Worm (Caenorhabditis elegans) whole organism, young adult: ENCODE measurements around the gene C04G6.4.

Experiments
- ceh-100 ChIP-seq: fragments of 200-800 bp; sonication (Bioruptor generic); IDR thresholded peaks from 2 replicates; pipeline ENCODE4 v1.3.6; 2022; ENCODE audit warnings: missing genetic modification reagents, missing genetic modification characterization, missing compliant biosample characterization
- chd-7 ChIP-seq: sonication (generic microtip); optimal IDR thresholded peaks from 2 replicates; lab custom pipeline; 2016; ENCODE audit warnings: mild to moderate bottlenecking, missing genetic modification characterization, moderate library complexity, missing compliant biosample characterization
- egrh-3 ChIP-seq: fragments of 200-800 bp; sonication (Bioruptor generic); IDR thresholded peaks from 2 replicates; pipeline ENCODE4 v1.3.6; 2022; ENCODE audit warnings: missing genetic modification reagents, missing genetic modification characterization, missing compliant biosample characterization
- lir-1 ChIP-seq: fragments of 200-800 bp; sonication (Bioruptor generic); conservative IDR thresholded peaks from 2 replicates; pipeline ENCODE4 v1.3.6; 2022; ENCODE audit warnings: missing genetic modification reagents, missing genetic modification characterization, missing compliant biosample characterization
- nfya-2 ChIP-seq: fragments of 200-800 bp; sonication (Bioruptor generic); IDR thresholded peaks from 2 replicates; pipeline ENCODE4 v1.3.6; 2022; ENCODE audit warnings: missing genetic modification reagents, missing genetic modification characterization, missing compliant biosample characterization
- sea-2 ChIP-seq: fragments of 200-800 bp; sonication (Bioruptor generic); IDR thresholded peaks from 2 replicates; pipeline ENCODE4 v1.3.6; 2022; ENCODE audit warnings: missing genetic modification characterization, missing compliant biosample characterization

DNA sequence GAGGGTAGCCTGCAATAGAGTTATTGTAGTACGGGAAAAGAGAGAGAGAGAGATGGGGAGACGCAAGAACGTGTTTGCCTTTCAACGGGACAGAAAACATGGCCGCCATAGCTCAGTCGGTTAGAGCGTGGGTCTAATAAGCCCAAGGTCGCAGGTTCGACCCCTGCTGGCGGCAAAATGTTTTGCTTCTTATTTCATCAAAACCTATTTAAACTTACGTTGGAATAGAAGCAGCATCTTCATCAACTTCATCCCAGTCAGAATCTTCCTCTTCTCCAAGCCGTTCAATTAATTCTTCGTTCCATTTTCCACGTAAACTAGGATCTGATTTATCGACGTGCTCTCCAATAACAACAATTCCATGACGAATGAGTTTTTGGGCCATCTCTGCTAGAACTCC lies 50.6 kb downstream of the C04G6.4 start:
- TF ChIP-seq nfya-2: no peak
- TF ChIP-seq lir-1 (GFP tag; lab: Robert Waterston, UW): no peak; the same call in 1 of the 2 replicates
- TF ChIP-seq chd-7 (tag; lab: Kevin White, UChicago): peak; percentile 74
- peak; percentile 70 for TF ChIP-seq ceh-100 (GFP tag; lab: Robert Waterston, UW)
- TF ChIP-seq sea-2 (GFP tag; lab: Robert Waterston, UW): no peak
- peak; percentile 39; the same call in 1 of the 2 replicates for TF ChIP-seq egrh-3 (GFP tag; lab: Robert Waterston, UW)
